Worm (Caenorhabditis elegans) whole organism, L1 larva: ENCODE measurements around the gene M04B2.6.

Source experiments
- C16A3.4 ChIP-seq: fragments of 150-350 bp; optimal IDR thresholded peaks from 2 replicates; lab custom pipeline; 2014; ENCODE audit warnings: missing biosample characterization, missing genetic modification characterization
- C34B4.2 ChIP-seq: sonication (generic microtip); optimal IDR thresholded peaks from 2 replicates; lab custom pipeline; 2017; ENCODE audit warnings: mild to moderate bottlenecking, missing genetic modification characterization, missing compliant biosample characterization
- aha-1 ChIP-seq: fragments of 150-350 bp; optimal IDR thresholded peaks from 2 replicates; lab custom pipeline; 2014; ENCODE audit warnings: missing biosample characterization, missing genetic modification characterization
- alr-1 ChIP-seq: fragments of 200-800 bp; sonication (Bioruptor generic); optimal IDR thresholded peaks from 2 replicates; lab custom pipeline; 2018; ENCODE audit warnings: borderline replicate concordance, mild to moderate bottlenecking, missing genetic modification characterization, missing compliant biosample characterization
- aly-2 ChIP-seq: fragments of 150-350 bp; optimal IDR thresholded peaks from 2 replicates; lab custom pipeline; 2014; ENCODE audit warnings: missing biosample characterization, missing genetic modification characterization
- ama-1 ChIP-seq: fragments of 150-350 bp; optimal IDR thresholded peaks from 2 replicates; lab custom pipeline; 2014
- blmp-1 ChIP-seq: fragments of 150-350 bp; optimal IDR thresholded peaks from 2 replicates; lab custom pipeline; 2014; ENCODE audit warnings: missing biosample characterization, missing genetic modification characterization
- ceh-63 ChIP-seq: fragments of 200-800 bp; sonication (Bioruptor generic); optimal IDR thresholded peaks from 2 replicates; lab custom pipeline; 2018; ENCODE audit warnings: mild to moderate bottlenecking, missing genetic modification characterization, missing compliant biosample characterization
- ceh-8 ChIP-seq: fragments of 200-800 bp; sonication (Bioruptor generic); optimal IDR thresholded peaks from 2 replicates; lab custom pipeline; 2018; ENCODE audit warnings: mild to moderate bottlenecking, missing genetic modification characterization, moderate library complexity, missing compliant biosample characterization
- ceh-82 ChIP-seq, 3 experiments: fragments of 150-350 bp in 1 of 3; sonication (generic microtip) in 2 of 3; optimal IDR thresholded peaks; 2 replicates each; lab custom pipeline; 2014 to 2017; ENCODE audit warnings: missing biosample characterization in 3 of 3, missing genetic modification characterization in 3 of 3
- ceh-88 ChIP-seq: fragments of 200-800 bp; sonication (Bioruptor generic); IDR thresholded peaks from 2 replicates; pipeline ENCODE4 v1.3.6; 2022; ENCODE audit warnings: missing genetic modification characterization, missing compliant biosample characterization
- ces-1 ChIP-seq: fragments of 150-350 bp; optimal IDR thresholded peaks from 2 replicates; lab custom pipeline; 2014; ENCODE audit warnings: missing biosample characterization, missing genetic modification reagents, missing genetic modification characterization
- dpl-1 ChIP-seq, 3 experiments: fragments of 150-350 bp in 2 of 3; sonication (generic microtip) in 1 of 3; optimal IDR thresholded peaks; 2 replicates each; lab custom pipeline; 2014 to 2017; ENCODE audit warnings: missing biosample characterization in 3 of 3, missing genetic modification characterization in 3 of 3, missing genetic modification reagents in 3 of 3
- efl-1 ChIP-seq, 4 experiments: fragments of 150-350 bp; optimal IDR thresholded peaks in 3 of 4; peaks in 1 of 4; 1 replicate in 1 of 4; 2 replicates in 3 of 4; lab custom pipeline; 2014; ENCODE audit warnings: missing biosample characterization in 2 of 4, missing genetic modification characterization in 2 of 4, missing genetic modification reagents in 2 of 4
- elt-2 ChIP-seq: sonication (generic microtip); optimal IDR thresholded peaks from 2 replicates; lab custom pipeline; 2016; ENCODE audit warnings: missing genetic modification characterization, mild to moderate bottlenecking, inconsistent platforms, missing compliant biosample characterization, missing genetic modification reagents
- elt-3 ChIP-seq, 6 experiments: fragments of 150-350 bp in 1 of 6; sonication (generic microtip); optimal IDR thresholded peaks; 2 replicates each; lab custom pipeline; 2017 to 2018; ENCODE audit warnings: missing biosample characterization in 6 of 6, missing genetic modification characterization in 6 of 6, inconsistent platforms in 1 of 6
- fkh-10 ChIP-seq: sonication (generic microtip); optimal IDR thresholded peaks from 2 replicates; lab custom pipeline; 2017; ENCODE audit warnings: missing biosample characterization, missing genetic modification reagents, missing genetic modification characterization
- grh-1 ChIP-seq: fragments of 200-800 bp; sonication (Bioruptor generic); IDR thresholded peaks from 2 replicates; pipeline ENCODE4 v1.3.6; 2022; ENCODE audit warnings: missing genetic modification reagents, missing genetic modification characterization, missing compliant biosample characterization
- hlh-4 ChIP-seq: sonication (generic microtip); optimal IDR thresholded peaks from 2 replicates; lab custom pipeline; 2016; ENCODE audit warnings: mild to moderate bottlenecking, missing genetic modification characterization, missing compliant biosample characterization
- hpl-2 ChIP-seq: fragments of 150-350 bp; optimal IDR thresholded peaks from 2 replicates; lab custom pipeline; 2014; ENCODE audit warnings: missing biosample characterization, missing genetic modification reagents, missing genetic modification characterization
- irx-1 ChIP-seq: sonication (generic microtip); optimal IDR thresholded peaks from 2 replicates; lab custom pipeline; 2016; ENCODE audit warnings: missing genetic modification characterization, missing compliant biosample characterization
- isw-1 ChIP-seq: fragments of 200-800 bp; sonication (Bioruptor generic); IDR thresholded peaks from 2 replicates; pipeline ENCODE4 v1.3.6; 2022; ENCODE audit warnings: missing genetic modification characterization, missing compliant biosample characterization
- jun-1 ChIP-seq: fragments of 150-350 bp; optimal IDR thresholded peaks from 2 replicates; lab custom pipeline; 2014; ENCODE audit warnings: missing biosample characterization, missing genetic modification reagents, missing genetic modification characterization
- lin-13 ChIP-seq: fragments of 150-350 bp; optimal IDR thresholded peaks from 2 replicates; lab custom pipeline; 2014; ENCODE audit warnings: missing biosample characterization, missing genetic modification reagents, missing genetic modification characterization
- lin-14 ChIP-seq: fragments of 200-800 bp; sonication (Bioruptor generic); optimal IDR thresholded peaks from 2 replicates; lab custom pipeline; 2018; ENCODE audit warnings: mild to moderate bottlenecking, missing genetic modification characterization, moderate library complexity, missing compliant biosample characterization
- lin-35 ChIP-seq, 2 experiments: fragments of 150-350 bp; optimal IDR thresholded peaks; 2 replicates each; lab custom pipeline; 2014; ENCODE audit warnings: missing biosample characterization in 2 of 2, missing genetic modification characterization in 2 of 2, missing genetic modification reagents in 2 of 2
- lir-3 ChIP-seq: sonication (generic microtip); optimal IDR thresholded peaks from 2 replicates; lab custom pipeline; 2016; ENCODE audit warnings: mild to moderate bottlenecking, missing genetic modification characterization, moderate library complexity, missing compliant biosample characterization; ENCODE audit not compliant: poor library complexity
- lsy-2 ChIP-seq, 2 experiments: fragments of 150-350 bp; optimal IDR thresholded peaks; 2 replicates each; lab custom pipeline; 2014; ENCODE audit warnings: missing biosample characterization in 2 of 2, missing genetic modification characterization in 2 of 2
- mab-9 ChIP-seq: fragments of 200-800 bp; sonication (Bioruptor generic); IDR thresholded peaks from 2 replicates; pipeline ENCODE4 v1.3.6; 2022; ENCODE audit warnings: missing genetic modification reagents, missing genetic modification characterization, missing compliant biosample characterization
- mdl-1 ChIP-seq, 2 experiments: fragments of 150-350 bp; optimal IDR thresholded peaks; 2 replicates each; lab custom pipeline; 2014 to 2017; ENCODE audit warnings: missing biosample characterization in 2 of 2, missing genetic modification characterization in 2 of 2, inconsistent platforms in 1 of 2
- nhr-28 ChIP-seq: fragments of 150-350 bp; optimal IDR thresholded peaks from 2 replicates; lab custom pipeline; 2014; ENCODE audit warnings: missing biosample characterization, missing genetic modification characterization
- nhr-47 ChIP-seq: sonication (generic microtip); optimal IDR thresholded peaks from 2 replicates; lab custom pipeline; 2016; ENCODE audit warnings: mild to moderate bottlenecking, missing genetic modification characterization, moderate library complexity, missing compliant biosample characterization
- nhr-71 ChIP-seq: sonication (generic microtip); optimal IDR thresholded peaks from 2 replicates; lab custom pipeline; 2016; ENCODE audit warnings: mild to moderate bottlenecking, missing genetic modification characterization, moderate library complexity, missing compliant biosample characterization
- nhr-76 ChIP-seq: sonication (generic microtip); optimal IDR thresholded peaks from 2 replicates; lab custom pipeline; 2017; ENCODE audit warnings: missing biosample characterization, missing genetic modification characterization
- nhr-77 ChIP-seq: fragments of 150-350 bp; optimal IDR thresholded peaks from 2 replicates; lab custom pipeline; 2014; ENCODE audit warnings: missing biosample characterization, missing genetic modification characterization
- nhr-85 ChIP-seq: sonication (generic microtip); peaks from one replicate; lab custom pipeline; 2016; ENCODE audit warnings: missing genetic modification characterization, inconsistent platforms, missing compliant biosample characterization
- pag-3 ChIP-seq: sonication (generic microtip); optimal IDR thresholded peaks from 2 replicates; lab custom pipeline; 2017; ENCODE audit warnings: missing genetic modification characterization, mild to moderate bottlenecking, missing compliant biosample characterization, antibody characterized with exemption, borderline replicate concordance; ENCODE audit not compliant: insufficient read depth
- skn-1 ChIP-seq: fragments of 150-350 bp; optimal IDR thresholded peaks from 2 replicates; lab custom pipeline; 2014; ENCODE audit warnings: missing biosample characterization, missing genetic modification characterization
- snpc-4 ChIP-seq: fragments of 150-350 bp; optimal IDR thresholded peaks from 2 replicates; lab custom pipeline; 2014; ENCODE audit warnings: missing biosample characterization, missing genetic modification characterization
- snu-23 ChIP-seq: sonication (generic microtip); optimal IDR thresholded peaks from 2 replicates; lab custom pipeline; 2016; ENCODE audit warnings: missing genetic modification characterization, missing compliant biosample characterization
- sox-4 ChIP-seq: sonication (generic microtip); optimal IDR thresholded peaks from 2 replicates; lab custom pipeline; 2016; ENCODE audit warnings: missing genetic modification characterization, missing compliant biosample characterization
- sptf-1 ChIP-seq: fragments of 150-350 bp; optimal IDR thresholded peaks from 2 replicates; lab custom pipeline; 2014; ENCODE audit warnings: missing biosample characterization, missing genetic modification characterization
- sup-37 ChIP-seq: fragments of 200-800 bp; sonication (Bioruptor generic); optimal IDR thresholded peaks from 2 replicates; lab custom pipeline; 2018; ENCODE audit warnings: mild to moderate bottlenecking, missing genetic modification characterization, missing compliant biosample characterization
- swsn-7 ChIP-seq: sonication (generic microtip); optimal IDR thresholded peaks from 2 replicates; lab custom pipeline; 2016; ENCODE audit warnings: missing genetic modification characterization, missing compliant biosample characterization
- tbx-2 ChIP-seq: sonication (generic microtip); optimal IDR thresholded peaks from 2 replicates; lab custom pipeline; 2016; ENCODE audit warnings: missing genetic modification characterization, missing compliant biosample characterization
- unc-86 ChIP-seq: sonication (generic microtip); optimal IDR thresholded peaks from 2 replicates; lab custom pipeline; 2016; ENCODE audit warnings: missing genetic modification characterization, missing compliant biosample characterization
- vab-15 ChIP-seq: sonication (generic microtip); optimal IDR thresholded peaks from 2 replicates; lab custom pipeline; 2017; ENCODE audit warnings: missing genotype, mild to moderate bottlenecking, missing genetic modification characterization, missing compliant biosample characterization
- xbp-1 ChIP-seq: sonication (generic microtip); optimal IDR thresholded peaks from 2 replicates; lab custom pipeline; 2016; ENCODE audit warnings: missing genetic modification characterization, missing compliant biosample characterization
- zag-1 ChIP-seq: fragments of 150-350 bp; optimal IDR thresholded peaks from 2 replicates; lab custom pipeline; 2014; ENCODE audit warnings: missing biosample characterization, missing genetic modification characterization
- ztf-11 ChIP-seq, 2 experiments: sonication (generic microtip); optimal IDR thresholded peaks; 2 replicates each; lab custom pipeline; 2016 to 2017; ENCODE audit warnings: missing genetic modification characterization in 2 of 2, missing biosample characterization in 1 of 2, missing compliant biosample characterization in 1 of 2
- ztf-4 ChIP-seq: fragments of 150-350 bp; optimal IDR thresholded peaks from 2 replicates; lab custom pipeline; 2014; ENCODE audit warnings: missing biosample characterization, missing genetic modification characterization

M04B2.6 gene

DNA sequence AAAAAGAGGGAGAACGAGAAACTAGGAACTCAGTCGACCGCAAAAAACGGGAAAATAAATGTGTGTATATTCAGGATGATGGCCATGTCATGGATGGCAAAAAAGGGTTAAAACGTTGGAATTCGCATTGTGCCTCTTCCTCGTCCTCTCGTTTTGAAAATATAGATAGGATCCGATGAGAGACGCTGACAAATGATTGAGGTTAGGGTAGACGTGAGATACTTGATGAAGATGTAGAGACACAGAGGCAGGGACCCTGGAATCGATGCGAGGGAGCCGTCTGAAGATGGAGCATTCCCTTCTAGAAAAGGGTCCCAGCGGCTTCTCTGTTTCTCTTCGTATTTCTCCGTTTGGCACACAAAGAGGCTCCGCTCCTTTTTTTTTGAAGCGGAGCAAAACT is 15.6 kb downstream of the M04B2.6 start:
- TF ChIP-seq lsy-2 (tag; optimal IDR thresholded peaks at IDR 0.05; lab: Kevin White, UChicago) (peak in 1 of 2 experiments; percentile 46), dpl-1 (GFP tag; optimal IDR thresholded peaks at IDR 0.05; lab: Kevin White, UChicago) (peak in 1 of 3 experiments; percentile 22), tbx-2 (tag; lab: Kevin White, UChicago) (peak; percentile 32), sox-4 (no peak), unc-86 (tag; lab: Kevin White, UChicago) (peak; percentile 54), fkh-10 (peak; percentile 72), snu-23 (GFP tag; lab: Kevin White, UChicago) (peak; percentile 24), nhr-47 (peak; percentile 20), xbp-1 (peak; percentile 3), swsn-7 (tag; lab: Kevin White, UChicago) (peak; percentile 39), sup-37 (GFP tag; lab: Kevin White, UChicago) (no peak), elt-2 (tag; lab: Kevin White, UChicago) (no peak), nhr-28 (tag; lab: Kevin White, UChicago) (no peak), lin-14 (peak; percentile 89), nhr-71 (tag; lab: Kevin White, UChicago) (peak; percentile 4), ceh-82 (tag; optimal IDR thresholded peaks at IDR 0.05; lab: Kevin White, UChicago) (peak in 2 of 3 experiments; percentile 23 to 69), mab-9 (GFP tag; lab: Robert Waterston, UW) (no peak), efl-1 (optimal IDR thresholded peaks at IDR 0.05; lab: Kevin White, UChicago) (peak; percentile 1 to 23), efl-1 (GFP tag; optimal IDR thresholded peaks at IDR 0.05 in 1 of 2; lab: Kevin White, UChicago) (peak in 1 of 2 experiments; percentile 83)

DNA sequence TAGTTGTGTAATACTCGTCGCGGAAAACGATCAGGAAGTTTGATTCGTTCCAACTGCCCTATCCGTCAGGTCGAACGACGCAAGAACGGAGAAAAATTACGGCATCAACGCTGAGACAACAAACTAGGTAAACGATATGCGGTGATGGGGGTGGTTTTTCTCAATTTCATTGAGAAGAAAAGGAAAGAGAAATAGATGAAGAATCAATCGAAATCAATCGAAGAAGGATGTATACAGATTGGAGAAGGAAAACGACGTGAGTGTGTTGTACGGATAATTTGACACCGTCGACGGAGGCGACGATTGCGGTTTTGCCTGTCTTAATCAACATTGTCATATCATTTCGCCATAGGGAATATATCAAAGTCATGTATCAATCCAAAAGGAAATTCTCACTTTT is 16.7 kb downstream of the M04B2.6 start:
- no peak for TF ChIP-seq zag-1 (tag; lab: Kevin White, UChicago)
- TF ChIP-seq hpl-2 = no peak
- TF ChIP-seq ama-1 (lab: Kevin White, UChicago) = no peak
- TF ChIP-seq isw-1 (GFP tag; lab: Robert Waterston, UW) = no peak
- TF ChIP-seq lin-13 (GFP tag; lab: Kevin White, UChicago) = no peak
- no peak for TF ChIP-seq mdl-1 (tag; optimal IDR thresholded peaks at IDR 0.05; lab: Kevin White, UChicago)
- TF ChIP-seq nhr-47 = no peak
- peak; percentile 90 for TF ChIP-seq blmp-1
- no peak for TF ChIP-seq nhr-76
- no peak for TF ChIP-seq C16A3.4 (tag; lab: Kevin White, UChicago)
- no peak for TF ChIP-seq grh-1 (GFP tag; lab: Robert Waterston, UW)
- no peak for TF ChIP-seq ces-1 (GFP tag; lab: Kevin White, UChicago)
- TF ChIP-seq swsn-7 (tag; lab: Kevin White, UChicago) = no peak
- no peak for TF ChIP-seq ceh-8 (GFP tag; lab: Kevin White, UChicago)
- TF ChIP-seq jun-1 (tag; lab: Kevin White, UChicago) = no peak
- no peak for TF ChIP-seq ztf-11 (tag; optimal IDR thresholded peaks at IDR 0.05; lab: Kevin White, UChicago)
- no peak for TF ChIP-seq sptf-1 (tag; lab: Kevin White, UChicago)
- TF ChIP-seq xbp-1 = no peak
- TF ChIP-seq ceh-88 (GFP tag; lab: Robert Waterston, UW) = no peak
- TF ChIP-seq vab-15 (tag; lab: Kevin White, UChicago) = no peak
- no peak for TF ChIP-seq snpc-4 (tag; lab: Kevin White, UChicago)
- no peak for TF ChIP-seq alr-1 (tag; lab: Kevin White, UChicago)
- TF ChIP-seq lir-3 = no peak
- TF ChIP-seq aha-1 = no peak
- TF ChIP-seq aly-2 (tag; lab: Kevin White, UChicago) = no peak
- TF ChIP-seq ceh-82 (tag; optimal IDR thresholded peaks at IDR 0.05; lab: Kevin White, UChicago) = no peak
- peak; percentile 1 for TF ChIP-seq snu-23 (GFP tag; lab: Kevin White, UChicago)
- no peak for TF ChIP-seq efl-1 (optimal IDR thresholded peaks at IDR 0.05; lab: Kevin White, UChicago)
- peak in 1 of 2 experiments; percentile 8 for TF ChIP-seq efl-1 (GFP tag; optimal IDR thresholded peaks at IDR 0.05 in 1 of 2; lab: Kevin White, UChicago)
- TF ChIP-seq nhr-85 (tag; lab: Kevin White, UChicago) = peak; percentile 49
- no peak for TF ChIP-seq hlh-4
- no peak for TF ChIP-seq C34B4.2 (tag; lab: Kevin White, UChicago)
- no peak for TF ChIP-seq ztf-4 (tag; lab: Kevin White, UChicago)
- peak in 1 of 6 experiments; percentile 71 for TF ChIP-seq elt-3 (tag; optimal IDR thresholded peaks at IDR 0.05; lab: Kevin White, UChicago)
- no peak for TF ChIP-seq skn-1 (tag; lab: Kevin White, UChicago)
- TF ChIP-seq ceh-63 (GFP tag; lab: Kevin White, UChicago) = no peak
- TF ChIP-seq pag-3 (tag; lab: Kevin White, UChicago) = no peak
- no peak for TF ChIP-seq irx-1 (tag; lab: Kevin White, UChicago)
- no peak for TF ChIP-seq nhr-77 (tag; lab: Kevin White, UChicago)
- TF ChIP-seq lin-35 (GFP tag; optimal IDR thresholded peaks at IDR 0.05; lab: Kevin White, UChicago) = peak in 1 of 2 experiments; percentile 8
